Fruit fly (Drosophila melanogaster) whole organism, prepupa: ENCODE measurements around the gene eco.
A peak's percentile ranks its signal among the peaks of the same experiment; 100 is the strongest.

Experiments
- CG10669 ChIP-seq: fragments of 200-800 bp; sonication (Bioruptor generic); optimal IDR thresholded peaks from 3 replicates; lab custom pipeline; 2018; ENCODE audit warnings: missing biosample characterization, mild to moderate bottlenecking, missing genetic modification characterization, moderate library complexity
- Sox102F ChIP-seq: fragments of 200-800 bp; sonication (Bioruptor generic); optimal IDR thresholded peaks from 2 replicates; lab custom pipeline; 2016; ENCODE audit warnings: missing biosample characterization, mild to moderate bottlenecking, missing genetic modification characterization
- dac ChIP-seq: fragments of 200-800 bp; sonication (Bioruptor generic); optimal IDR thresholded peaks from 2 replicates; lab custom pipeline; 2017; ENCODE audit warnings: missing biosample characterization, mild to moderate bottlenecking, missing genetic modification characterization
- svp ChIP-seq: fragments of 200-800 bp; sonication (Bioruptor generic); peaks from one replicate; lab custom pipeline; 2016; ENCODE audit warnings: missing biosample characterization, missing genetic modification characterization
- vri ChIP-seq: fragments of 200-800 bp; sonication (Bioruptor generic); optimal IDR thresholded peaks from 3 replicates; lab custom pipeline; 2016; ENCODE audit warnings: missing biosample characterization, mild to moderate bottlenecking, missing genetic modification characterization

dm6 chr3L:7344965-7345427 lies 5.9 kb upstream of the eco start, which contains the start of gene Cln7:
- TF ChIP-seq svp (GFP tag; lab: Kevin White, UChicago) (no peak), dac (GFP tag; lab: Kevin White, UChicago) (no peak), vri (peak; percentile 70), CG10669 (peak; percentile 3), Sox102F (GFP tag; lab: Kevin White, UChicago) (no peak)
